Fruit fly (Drosophila melanogaster): ENCODE results near the gene Alg10.

The Alg10 gene

DNA sequence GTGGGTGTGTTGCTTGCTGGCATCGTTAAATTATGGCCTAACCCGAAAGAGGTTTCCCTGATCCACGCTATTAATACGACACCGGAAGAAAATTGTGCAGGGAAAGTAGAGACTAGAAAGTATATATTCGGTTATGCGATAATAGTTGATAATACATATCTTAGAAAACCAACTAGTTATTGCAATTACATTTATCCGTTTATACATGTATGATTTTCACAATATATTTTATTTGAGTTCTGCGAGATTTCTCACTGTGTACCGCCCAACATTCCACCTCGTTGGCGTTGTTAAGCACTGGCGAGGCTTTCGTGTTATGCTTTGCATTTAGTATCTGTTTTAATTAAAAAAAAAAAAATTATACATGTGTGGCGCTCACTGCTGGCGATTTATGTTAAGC is 9.4 kb upstream of the Alg10 start (continued):
- TF ChIP-seq zen2 (GFP tag; IDR thresholded peaks at IDR 0.05; ENCODE audit: partially characterized antibody) (no peak), CG11695 (GFP tag; IDR thresholded peaks at IDR 0.05) (no peak; the same call in 2 of the 3 replicates), Bgb (GFP tag; IDR thresholded peaks at IDR 0.05; ENCODE audit: partially characterized antibody) (no peak), ci (GFP tag; IDR thresholded peaks at IDR 0.05) (0 out of 3 replicates have a peak, but pooled peaks have one; percentile 21), Stat92E (GFP tag; optimal IDR thresholded peaks at IDR 0.05) (no peak), Antp (GFP tag; optimal IDR thresholded peaks at IDR 0.05) (no peak), gro (GFP tag; optimal IDR thresholded peaks at IDR 0.05) (no peak), bsh (GFP tag; optimal IDR thresholded peaks at IDR 0.05) (peak in 1 of 2 experiments; percentile 25), CG1529 (GFP tag; optimal IDR thresholded peaks at IDR 0.05) (no peak), CG42726 (GFP tag; IDR thresholded peaks at IDR 0.05; ENCODE audit: partially characterized antibody) (no peak), bbx (GFP tag; IDR thresholded peaks at IDR 0.05; ENCODE audit: partially characterized antibody) (no peak), CG14667 (GFP tag; IDR thresholded peaks at IDR 0.05) (0 out of 2 replicates have a peak, but pooled peaks have one; percentile 22), Gsc (GFP tag; IDR thresholded peaks at IDR 0.05) (no peak), CG10366 (GFP tag; IDR thresholded peaks at IDR 0.05) (no peak; the same call in 1 of the 2 replicates), Kr (GFP tag; optimal IDR thresholded peaks at IDR 0.05) (no peak), Atf3 (GFP tag; optimal IDR thresholded peaks at IDR 0.05) (no peak), corto (GFP tag; optimal IDR thresholded peaks at IDR 0.05) (no peak), jing (GFP tag; optimal IDR thresholded peaks at IDR 0.05) (no peak), vnd (GFP tag; IDR thresholded peaks at IDR 0.05; ENCODE audit: partially characterized antibody) (no peak), CG4707 (GFP tag; optimal IDR thresholded peaks at IDR 0.05) (no peak), zf30C (GFP tag; optimal IDR thresholded peaks at IDR 0.05) (no peak), tll (GFP tag; optimal IDR thresholded peaks at IDR 0.05) (no peak), scrt (GFP tag; optimal IDR thresholded peaks at IDR 0.05) (no peak), Camta (GFP tag; optimal IDR thresholded peaks at IDR 0.05) (no peak), twi (tag; optimal IDR thresholded peaks at IDR 0.05) (no peak), ERR (GFP tag; optimal IDR thresholded peaks at IDR 0.05) (no peak), eve (GFP tag; optimal IDR thresholded peaks at IDR 0.05) (no peak), CG2199 (GFP tag; IDR thresholded peaks at IDR 0.05) (no peak), nau (GFP tag; optimal IDR thresholded peaks at IDR 0.05) (no peak), trem (tag; optimal IDR thresholded peaks at IDR 0.05) (no peak), Abd-B (GFP tag; optimal IDR thresholded peaks at IDR 0.05) (no peak), Fer3 (tag; optimal IDR thresholded peaks at IDR 0.05) (no peak), pnt (GFP tag; optimal IDR thresholded peaks at IDR 0.05) (no peak), HLHmδ (GFP tag; optimal IDR thresholded peaks at IDR 0.05) (no peak), ham (GFP tag; IDR thresholded peaks at IDR 0.05) (no peak), H2.0 (GFP tag; IDR thresholded peaks at IDR 0.05) (no peak), CG11085 (GFP tag; IDR thresholded peaks at IDR 0.05) (no peak), mld (GFP tag; IDR thresholded peaks at IDR 0.05; ENCODE audit: partially characterized antibody) (no peak), esg (GFP tag; conservative IDR thresholded peaks at IDR 0.05) (peak; percentile 47), CG9876 (GFP tag; optimal IDR thresholded peaks at IDR 0.05) (no peak), CG11093 (GFP tag; IDR thresholded peaks at IDR 0.05) (no peak), CG17328 (GFP tag; IDR thresholded peaks at IDR 0.05) (0 out of 2 replicates have a peak, but pooled peaks have one; percentile 36), CG6854 (GFP tag; optimal IDR thresholded peaks at IDR 0.05) (no peak), repo (GFP tag; optimal IDR thresholded peaks at IDR 0.05) (no peak), pzg (GFP tag; optimal IDR thresholded peaks at IDR 0.05) (no peak), Adf1 (GFP tag; IDR thresholded peaks at IDR 0.05) (no peak), wor (GFP tag; IDR thresholded peaks at IDR 0.05) (no peak), CG11723 (GFP tag; optimal IDR thresholded peaks at IDR 0.05) (no peak), CG7357 (GFP tag; IDR thresholded peaks at IDR 0.05) (0 out of 3 replicates have a peak, but pooled peaks have one; percentile 6), Myb (GFP tag; optimal IDR thresholded peaks at IDR 0.05) (no peak), CG4730 (GFP tag; IDR thresholded peaks at IDR 0.05) (no peak)

Measured in whole organism, embryonic.